Worm (Caenorhabditis elegans): ENCODE data around the gene F42D1.4.

Gene F42D1.4

DNA sequence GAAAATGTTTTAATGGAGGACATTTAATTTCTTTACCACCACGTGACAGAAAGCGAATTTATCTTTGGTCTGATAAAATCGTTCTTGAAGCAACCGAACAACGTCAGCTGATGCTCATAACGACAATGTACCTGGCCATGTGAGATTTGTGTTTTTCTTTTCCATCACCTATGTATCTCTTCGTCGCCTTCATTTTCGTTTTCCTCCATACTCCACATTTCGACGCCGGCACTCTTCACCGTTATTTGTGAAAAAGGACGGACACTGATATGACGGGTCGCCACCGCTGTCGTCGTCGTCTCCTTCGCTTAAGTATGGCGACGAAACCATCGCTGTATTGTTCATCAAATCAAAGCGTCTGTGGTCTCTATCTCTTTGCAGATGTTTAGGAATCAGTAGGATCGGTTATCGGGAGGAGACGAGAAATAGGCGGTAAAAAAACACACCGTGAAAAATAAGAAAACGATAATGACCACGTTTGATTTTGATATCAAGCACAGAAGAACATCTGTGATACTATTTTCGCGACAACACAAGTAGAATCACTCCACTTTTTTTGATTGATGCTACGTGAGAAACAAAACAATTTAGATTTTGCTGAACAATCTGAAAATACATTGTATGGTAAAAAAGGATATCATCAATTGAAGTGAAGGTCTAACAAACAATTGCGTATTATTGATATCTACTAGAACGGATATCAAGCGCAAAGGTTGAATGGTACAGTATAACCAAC, 20.0 kb upstream of the F42D1.4 start:
- TF ChIP-seq ceh-19 (GFP tag; optimal IDR thresholded peaks at IDR 0.05), result no peak

DNA sequence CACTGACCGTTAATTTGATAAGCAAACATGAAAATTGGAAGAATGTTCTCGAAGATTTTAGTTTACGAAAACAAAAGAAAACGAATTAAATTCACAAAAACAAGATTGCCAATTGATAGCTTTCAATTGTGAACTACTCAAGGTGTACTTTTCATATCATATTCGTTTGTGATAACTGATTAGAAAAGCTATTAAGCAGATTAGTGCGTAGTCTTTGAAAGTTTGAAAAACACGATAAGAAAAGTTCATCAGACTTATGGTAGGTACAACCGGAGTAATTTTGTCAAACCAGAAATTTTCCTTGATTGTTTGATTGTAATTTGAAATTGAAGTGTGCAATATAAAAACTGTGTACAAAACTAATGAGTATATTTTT, 19.5 kb upstream of the F42D1.4 start:
- no peak for TF ChIP-seq ceh-18 (tag; optimal IDR thresholded peaks at IDR 0.05)
- no peak for TF ChIP-seq C38D4.7 (GFP tag; optimal IDR thresholded peaks at IDR 0.05)
- TF ChIP-seq Y22D7AL.16 (tag; optimal IDR thresholded peaks at IDR 0.05), result no peak
- no peak for TF ChIP-seq odd-2 (tag; optimal IDR thresholded peaks at IDR 0.05)
- TF ChIP-seq dve-1 (tag; optimal IDR thresholded peaks at IDR 0.05), result no peak
- TF ChIP-seq che-1 (tag; optimal IDR thresholded peaks at IDR 0.05), result no peak
- TF ChIP-seq sox-2 (GFP tag; IDR thresholded peaks at IDR 0.05), result no peak
- no peak for TF ChIP-seq ceh-31 (tag; optimal IDR thresholded peaks at IDR 0.05)
- TF ChIP-seq pros-1 (tag; optimal IDR thresholded peaks at IDR 0.05), result no peak
- no peak for TF ChIP-seq unc-55 (GFP tag; optimal IDR thresholded peaks at IDR 0.05)
- TF ChIP-seq hlh-30 (tag; optimal IDR thresholded peaks at IDR 0.05; ENCODE audit: insufficient read depth), result no peak
- no peak for TF ChIP-seq ceh-48 (tag; optimal IDR thresholded peaks at IDR 0.05)

DNA sequence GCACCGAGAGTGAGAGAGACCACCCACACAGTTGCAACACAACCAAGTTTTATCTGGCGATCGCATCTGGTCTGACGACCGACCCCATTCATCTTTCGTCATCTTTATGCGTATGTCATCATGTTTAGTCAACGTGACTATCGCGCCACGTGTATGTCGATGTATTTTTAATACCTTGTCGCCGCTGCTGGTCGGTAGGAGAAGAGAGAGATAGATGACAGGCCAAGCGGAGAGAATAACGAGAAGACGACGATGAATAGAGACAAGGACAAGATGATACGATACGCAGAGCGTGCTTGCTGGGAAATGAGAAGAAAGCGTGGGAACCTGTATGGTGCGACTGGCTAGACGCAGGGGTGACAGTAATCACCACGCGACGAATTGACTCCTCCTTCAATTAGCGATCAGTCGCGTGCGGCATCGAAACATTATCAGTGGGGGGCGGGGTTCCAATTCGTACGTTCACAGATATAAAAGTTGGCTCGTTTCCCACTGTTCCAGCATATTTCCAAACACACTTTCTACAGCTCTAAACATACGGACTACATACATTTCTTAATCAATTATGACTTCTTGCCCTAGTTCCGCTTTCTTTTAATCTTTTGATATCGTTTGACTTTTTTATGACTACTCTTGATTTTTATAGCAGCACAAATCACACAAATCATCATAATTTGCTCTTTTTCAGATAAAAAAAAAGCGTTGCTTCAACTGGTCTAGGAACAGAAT, 16.6 kb upstream of the F42D1.4 start, which contains the start of gene tatn-1:
TSS of gene tatn-1 (plus strand) at position 689 of the 729 bp plus-strand sequence.
- TF ChIP-seq ceh-19 (GFP tag; optimal IDR thresholded peaks at IDR 0.05) (no peak), tbx-2 (tag; optimal IDR thresholded peaks at IDR 0.05) (peak; percentile 20), nfya-1 (tag; optimal IDR thresholded peaks at IDR 0.05) (peak; percentile 16), ama-1 (optimal IDR thresholded peaks at IDR 0.05) (no peak), elt-4 (tag; optimal IDR thresholded peaks at IDR 0.05) (no peak), fkh-6 (tag; optimal IDR thresholded peaks at IDR 0.05) (no peak), dmd-4 (tag; optimal IDR thresholded peaks at IDR 0.05; ENCODE audit: borderline replicate concordance) (no peak), nhr-232 (tag; optimal IDR thresholded peaks at IDR 0.05) (no peak), ztf-16 (tag; optimal IDR thresholded peaks at IDR 0.05) (no peak), ref-2 (tag; optimal IDR thresholded peaks at IDR 0.05) (peak; percentile 64), ceh-9 (tag; optimal IDR thresholded peaks at IDR 0.05) (no peak), F13H6.1 (tag; optimal IDR thresholded peaks at IDR 0.05) (peak; percentile 38), ttx-3 (tag; optimal IDR thresholded peaks at IDR 0.05) (no peak), npax-4 (tag; optimal IDR thresholded peaks at IDR 0.05) (no peak), pag-3 (tag; optimal IDR thresholded peaks at IDR 0.05; ENCODE audit: borderline replicate concordance) (no peak), sox-4 (tag; optimal IDR thresholded peaks at IDR 0.05) (no peak), che-1 (tag; optimal IDR thresholded peaks at IDR 0.05) (no peak), K02D7.2 (tag; optimal IDR thresholded peaks at IDR 0.05) (no peak), hlh-6 (tag; optimal IDR thresholded peaks at IDR 0.05) (no peak), elt-2 (tag; optimal IDR thresholded peaks at IDR 0.05) (peak; percentile 24), ceh-6 (GFP tag; optimal IDR thresholded peaks at IDR 0.05) (no peak), pha-2 (tag; optimal IDR thresholded peaks at IDR 0.05) (no peak), ceh-48 (tag; optimal IDR thresholded peaks at IDR 0.05) (no peak), hlh-15 (tag; optimal IDR thresholded peaks at IDR 0.05) (no peak), ceh-18 (tag; optimal IDR thresholded peaks at IDR 0.05) (peak; percentile 19), ceh-22 (tag; optimal IDR thresholded peaks at IDR 0.05) (no peak), dve-1 (tag; optimal IDR thresholded peaks at IDR 0.05) (peak; percentile 26), fkh-10 (GFP tag; optimal IDR thresholded peaks at IDR 0.05) (no peak), zip-5 (tag; optimal IDR thresholded peaks at IDR 0.05) (no peak), pax-1 (tag; optimal IDR thresholded peaks at IDR 0.05) (no peak), lim-6 (tag; optimal IDR thresholded peaks at IDR 0.05) (no peak), ceh-2 (tag; optimal IDR thresholded peaks at IDR 0.05) (no peak), sox-2 (GFP tag; IDR thresholded peaks at IDR 0.05) (no peak), tbx-7 (tag; optimal IDR thresholded peaks at IDR 0.05) (no peak), ceh-24 (tag; optimal IDR thresholded peaks at IDR 0.05) (no peak), pha-4 (tag; optimal IDR thresholded peaks at IDR 0.05) (no peak), sdc-2 (tag; optimal IDR thresholded peaks at IDR 0.05) (peak; percentile 14), gmeb-2 (tag; optimal IDR thresholded peaks at IDR 0.05) (no peak), ceh-31 (tag; optimal IDR thresholded peaks at IDR 0.05) (no peak), C08G9.2 (tag; optimal IDR thresholded peaks at IDR 0.05) (no peak), unc-55 (GFP tag; optimal IDR thresholded peaks at IDR 0.05) (peak; percentile 56), C38D4.7 (GFP tag; optimal IDR thresholded peaks at IDR 0.05) (no peak), pros-1 (tag; optimal IDR thresholded peaks at IDR 0.05) (no peak)
